Fruit fly (Drosophila melanogaster) whole organism, embryonic: ENCODE results near the gene crq.

Experiments used
- Abd-B ChIP-seq: fragments of 200-800 bp; sonication (Bioruptor generic); optimal IDR thresholded peaks from 2 replicates; lab custom pipeline; 2018; ENCODE audit warnings: missing biosample characterization, mild to moderate bottlenecking, missing genetic modification characterization, moderate library complexity
- Ada2b ChIP-seq: fragments of 200-800 bp; sonication (Bioruptor generic); IDR thresholded peaks from 2 replicates; pipeline ENCODE4 v1.3.6; 2022; ENCODE audit warnings: missing biosample characterization, missing genetic modification characterization
- CG10543 ChIP-seq: fragments of 200-800 bp; sonication (Bioruptor generic); optimal IDR thresholded peaks from 3 replicates; lab custom pipeline; 2017; ENCODE audit warnings: missing biosample characterization, mild to moderate bottlenecking, missing genetic modification characterization, moderate library complexity
- CG11723 ChIP-seq: fragments of 200-800 bp; sonication (Bioruptor generic); optimal IDR thresholded peaks from 2 replicates; lab custom pipeline; 2017; ENCODE audit warnings: missing biosample characterization, mild to moderate bottlenecking, missing genetic modification characterization
- CG1233 ChIP-seq: fragments of 200-800 bp; sonication (Bioruptor generic); optimal IDR thresholded peaks from 4 replicates; lab custom pipeline; 2018; ENCODE audit warnings: missing biosample characterization, mild to moderate bottlenecking, missing genetic modification characterization
- CG13296 ChIP-seq: fragments of 200-800 bp; sonication (Bioruptor generic); optimal IDR thresholded peaks from 3 replicates; lab custom pipeline; 2018; ENCODE audit warnings: missing biosample characterization, mild to moderate bottlenecking, missing genetic modification characterization
- CG17328 ChIP-seq: fragments of 200-800 bp; sonication (Bioruptor generic); IDR thresholded peaks from 2 replicates; pipeline ENCODE4 v1.3.6; 2022; ENCODE audit warnings: missing biosample characterization, missing genetic modification characterization
- CG18599 ChIP-seq: fragments of 200-800 bp; sonication (Bioruptor generic); optimal IDR thresholded peaks from 3 replicates; lab custom pipeline; 2017; ENCODE audit warnings: missing biosample characterization, missing genetic modification characterization, mild to moderate bottlenecking, moderate library complexity, missing genetic modification reagents
- CG18619 ChIP-seq: fragments of 200-800 bp; sonication (Bioruptor generic); optimal IDR thresholded peaks from 3 replicates; lab custom pipeline; 2017; ENCODE audit warnings: missing biosample characterization, mild to moderate bottlenecking, missing genetic modification characterization
- CG2129 ChIP-seq: fragments of 200-800 bp; sonication (Bioruptor generic); IDR thresholded peaks from 2 replicates; pipeline ENCODE4 v1.3.6; 2022; ENCODE audit warnings: missing biosample characterization, missing genetic modification characterization; ENCODE audit not compliant: partially characterized antibody
- CG30431 ChIP-seq: fragments of 200-800 bp; sonication (Bioruptor generic); optimal IDR thresholded peaks from 2 replicates; lab custom pipeline; 2017; ENCODE audit warnings: missing biosample characterization, missing genetic modification characterization
- CG31441 ChIP-seq: fragments of 200-800 bp; sonication (Bioruptor generic); IDR thresholded peaks from 2 replicates; pipeline ENCODE4 v1.3.6; 2022; ENCODE audit warnings: missing biosample characterization, missing genetic modification characterization
- CG7745 ChIP-seq: fragments of 200-800 bp; sonication (Bioruptor generic); optimal IDR thresholded peaks from 2 replicates; lab custom pipeline; 2018; ENCODE audit warnings: missing biosample characterization, mild to moderate bottlenecking, missing genetic modification characterization, moderate library complexity
- CG8478 ChIP-seq: fragments of >200 bp; optimal IDR thresholded peaks from 2 replicates; lab custom pipeline; 2018
- CG8944 ChIP-seq: fragments of 200-800 bp; sonication (Bioruptor generic); optimal IDR thresholded peaks from 3 replicates; lab custom pipeline; 2016; ENCODE audit warnings: missing biosample characterization, missing genetic modification characterization
- CG9437 ChIP-seq: fragments of 200-800 bp; sonication (Bioruptor generic); optimal IDR thresholded peaks from 2 replicates; lab custom pipeline; 2018; ENCODE audit warnings: missing biosample characterization, mild to moderate bottlenecking, missing genetic modification characterization
- CkIIα-i1 ChIP-seq: fragments of 200-800 bp; sonication (Bioruptor generic); IDR thresholded peaks from 2 replicates; pipeline ENCODE4 v1.3.6; 2022; ENCODE audit warnings: missing biosample characterization, missing genetic modification characterization
- D ChIP-seq, 2 experiments: fragments of 200-800 bp in 1 of 2; fragments of >200 bp in 1 of 2; sonication (Bioruptor generic) in 1 of 2; optimal IDR thresholded peaks; 2 replicates in 1 of 2; 3 replicates in 1 of 2; lab custom pipeline; 2017; ENCODE audit warnings: mild to moderate bottlenecking in 1 of 2, missing biosample characterization in 1 of 2, missing genetic modification characterization in 1 of 2, missing genetic modification reagents in 1 of 2
- Doc3 ChIP-seq: fragments of 200-800 bp; sonication (Bioruptor generic); IDR thresholded peaks from 3 replicates; pipeline ENCODE4 v1.3.6; 2022; ENCODE audit warnings: missing biosample characterization, missing genetic modification characterization; ENCODE audit not compliant: partially characterized antibody
- Med ChIP-seq: fragments of 200-800 bp; sonication (Bioruptor generic); peaks from one replicate; lab custom pipeline; 2016; ENCODE audit warnings: missing biosample characterization, missing genetic modification characterization, mild to moderate bottlenecking, inconsistent platforms, moderate library complexity
- NfI ChIP-seq: fragments of 200-800 bp; sonication (Bioruptor generic); optimal IDR thresholded peaks from 3 replicates; lab custom pipeline; 2018; ENCODE audit warnings: missing biosample characterization, mild to moderate bottlenecking, missing genetic modification characterization, moderate library complexity
- Opbp ChIP-seq: fragments of 200-800 bp; sonication (Bioruptor generic); IDR thresholded peaks from 3 replicates; pipeline ENCODE4 v1.3.6; 2022; ENCODE audit warnings: missing biosample characterization, missing genetic modification characterization; ENCODE audit not compliant: partially characterized antibody
- Ravus ChIP-seq: fragments of 200-800 bp; sonication (Bioruptor generic); IDR thresholded peaks from 2 replicates; pipeline ENCODE4 v1.3.6; 2022; ENCODE audit warnings: missing biosample characterization, missing genetic modification characterization
- Sry-β ChIP-seq: fragments of 200-800 bp; sonication (Bioruptor generic); optimal IDR thresholded peaks from 2 replicates; lab custom pipeline; 2018; ENCODE audit warnings: missing biosample characterization, mild to moderate bottlenecking, missing genetic modification characterization, moderate library complexity
- Ssrp ChIP-seq: fragments of 200-800 bp; sonication (Bioruptor generic); optimal IDR thresholded peaks from 2 replicates; lab custom pipeline; 2018; ENCODE audit warnings: missing biosample characterization, mild to moderate bottlenecking, missing genetic modification characterization, moderate library complexity
- Vsx1 ChIP-seq: fragments of 200-800 bp; sonication (Bioruptor generic); optimal IDR thresholded peaks from 2 replicates; lab custom pipeline; 2017; ENCODE audit warnings: missing biosample characterization, mild to moderate bottlenecking, missing genetic modification characterization, missing genetic modification reagents
- bbx ChIP-seq: fragments of 200-800 bp; sonication (Bioruptor generic); IDR thresholded peaks from 2 replicates; pipeline ENCODE4 v1.3.6; 2022; ENCODE audit warnings: missing biosample characterization, missing genetic modification characterization; ENCODE audit not compliant: partially characterized antibody
- bsh ChIP-seq, 2 experiments: fragments of 200-800 bp; sonication (Bioruptor generic); optimal IDR thresholded peaks; 2 replicates each; lab custom pipeline; 2017 to 2018; ENCODE audit warnings: mild to moderate bottlenecking in 2 of 2, missing biosample characterization in 2 of 2, missing genetic modification characterization in 2 of 2, moderate library complexity in 1 of 2
- eyg ChIP-seq: fragments of 200-800 bp; sonication (Bioruptor generic); optimal IDR thresholded peaks from 3 replicates; lab custom pipeline; 2016; ENCODE audit warnings: missing biosample characterization, missing genetic modification characterization
- gem ChIP-seq: fragments of 200-800 bp; sonication (Bioruptor generic); optimal IDR thresholded peaks from 2 replicates; lab custom pipeline; 2019; ENCODE audit warnings: missing biosample characterization, mild to moderate bottlenecking, missing genetic modification characterization, moderate library complexity
- kni ChIP-seq: fragments of 200-800 bp; sonication (Bioruptor generic); optimal IDR thresholded peaks from 3 replicates; lab custom pipeline; 2017; ENCODE audit warnings: mild to moderate bottlenecking, missing biosample characterization, missing genetic modification reagents, missing genetic modification characterization
- lola ChIP-seq, 3 experiments: fragments of >200 bp in 2 of 3; fragments of 200-800 bp in 1 of 3; sonication (Bioruptor generic) in 1 of 3; optimal IDR thresholded peaks; 2 replicates each; lab custom pipeline; 2017 to 2019; ENCODE audit warnings: missing biosample characterization in 3 of 3, missing genetic modification characterization in 3 of 3, mild to moderate bottlenecking in 1 of 3, moderate library complexity in 1 of 3
- mld ChIP-seq: fragments of 200-800 bp; sonication (Bioruptor generic); IDR thresholded peaks from 3 replicates; pipeline ENCODE4 v1.3.6; 2022; ENCODE audit warnings: missing biosample characterization, missing genetic modification characterization; ENCODE audit not compliant: partially characterized antibody
- odd ChIP-seq: fragments of 200-800 bp; sonication (Bioruptor generic); optimal IDR thresholded peaks from 2 replicates; lab custom pipeline; 2017; ENCODE audit warnings: missing biosample characterization, mild to moderate bottlenecking, missing genetic modification characterization
- pros ChIP-seq: fragments of 200-800 bp; sonication (Bioruptor generic); optimal IDR thresholded peaks from 3 replicates; lab custom pipeline; 2019; ENCODE audit warnings: missing biosample characterization, mild to moderate bottlenecking, missing genetic modification characterization, moderate library complexity
- sd ChIP-seq: fragments of 200-800 bp; sonication (Bioruptor generic); optimal IDR thresholded peaks from 3 replicates; lab custom pipeline; 2018; ENCODE audit warnings: missing biosample characterization, mild to moderate bottlenecking, missing genetic modification characterization, moderate library complexity
- sqz ChIP-seq: fragments of 200-800 bp; sonication (Bioruptor generic); optimal IDR thresholded peaks from 3 replicates; lab custom pipeline; 2018; ENCODE audit warnings: missing biosample characterization, mild to moderate bottlenecking, missing genetic modification characterization
- tgo ChIP-seq: fragments of 200-800 bp; sonication (Bioruptor generic); IDR thresholded peaks from 3 replicates; pipeline ENCODE4 v1.3.6; 2022; ENCODE audit warnings: missing biosample characterization, missing genetic modification characterization

The crq gene

dm6 chr2L:441927-442691 is 10.7 kb downstream of the crq start (continued):
- TF ChIP-seq Abd-B (GFP tag; lab: Kevin White, UChicago), result no peak
- TF ChIP-seq CG10543, result peak; percentile 69
- no peak for TF ChIP-seq CG2129
- TF ChIP-seq bsh (GFP tag; optimal IDR thresholded peaks at IDR 0.05; lab: Kevin White, UChicago), result peak; percentile 88 to 89
- no peak for TF ChIP-seq Ravus (GFP tag; lab: Robert Waterston, UW)
- no peak for TF ChIP-seq CG8478 (lab: Kevin White, UChicago)
- peak; percentile 94 for TF ChIP-seq CG17328 (GFP tag; lab: Robert Waterston, UW)
- TF ChIP-seq sqz (GFP tag; lab: Kevin White, UChicago), result peak; percentile 45
- peak; percentile 87 for TF ChIP-seq CG31441
- TF ChIP-seq eyg, result peak; percentile 19
- TF ChIP-seq tgo (GFP tag; lab: Robert Waterston, UW), result peak; percentile 72
- TF ChIP-seq Sry-β (GFP tag; lab: Kevin White, UChicago), result peak; percentile 31
- peak; percentile 76 for TF ChIP-seq Ssrp
- no peak for TF ChIP-seq CG13296 (GFP tag; lab: Kevin White, UChicago)
- peak; percentile 56 for TF ChIP-seq odd (GFP tag; lab: Kevin White, UChicago)
- peak; percentile 69 for TF ChIP-seq CG18599
- TF ChIP-seq D (optimal IDR thresholded peaks at IDR 0.05; lab: Kevin White, UChicago), result no peak
- TF ChIP-seq D (GFP tag; optimal IDR thresholded peaks at IDR 0.05; lab: Kevin White, UChicago), result peak; percentile 82
- TF ChIP-seq mld, result no peak
- TF ChIP-seq gem (tag; lab: Kevin White, UChicago), result no peak

dm6 chr2L:441455-441730 is 11.4 kb downstream of the crq start:
- TF ChIP-seq lola (GFP tag; optimal IDR thresholded peaks at IDR 0.05; lab: Kevin White, UChicago) (no peak), bbx (GFP tag; lab: Robert Waterston, UW) (no peak), CG18619 (GFP tag; lab: Kevin White, UChicago) (no peak), CG7745 (tag; lab: Kevin White, UChicago) (peak; percentile 51), Ada2b (GFP tag; lab: Robert Waterston, UW) (no peak), CG9437 (no peak), sd (tag; lab: Kevin White, UChicago) (peak; percentile 26), CG30431 (GFP tag; lab: Kevin White, UChicago) (no peak), Vsx1 (GFP tag; lab: Kevin White, UChicago) (no peak), CG8944 (GFP tag; lab: Kevin White, UChicago) (no peak), pros (GFP tag; lab: Kevin White, UChicago) (no peak), CkIIα-i1 (GFP tag; lab: Robert Waterston, UW) (no peak), Doc3 (no peak), NfI (GFP tag; lab: Kevin White, UChicago) (no peak), Med (GFP tag; lab: Kevin White, UChicago) (peak; percentile 30), Opbp (GFP tag; lab: Robert Waterston, UW) (0 out of 3 replicates have a peak, but pooled peaks have one; percentile 27), CG1233 (no peak), kni (GFP tag; lab: Kevin White, UChicago) (peak; percentile 13), CG11723 (GFP tag; lab: Kevin White, UChicago) (no peak)
